Fruit fly (Drosophila melanogaster) whole organism, larva: ENCODE measurements around the gene CG32645.

Experiments
- noc ChIP-seq: fragments of 200-800 bp; sonication (Bioruptor generic); optimal IDR thresholded peaks from 3 replicates; lab custom pipeline; 2019; ENCODE audit warnings: missing biosample characterization, mild to moderate bottlenecking, missing genetic modification characterization, moderate library complexity

Gene CG32645

dm6 chrX:13113863-13114407, 25.1 kb upstream of the CG32645 start:
- TF ChIP-seq noc = no peak

dm6 chrX:13114861-13115260, 24.1 kb upstream of the CG32645 start, which contains the start of gene CG42237:
Gene CG42237 (plus strand): TSS chrX:13115131.
- TF ChIP-seq noc = no peak

dm6 chrX:13116438-13117243, 22.4 kb upstream of the CG32645 start:
- no peak for TF ChIP-seq noc

dm6 chrX:13125559-13125958, 13.4 kb upstream of the CG32645 start:
- TF ChIP-seq noc = no peak

- TF ChIP-seq noc = no peak
These were observed 10.8 kb upstream of the CG32645 start for dm6 chrX:13127973-13128749.

- TF ChIP-seq noc = no peak
These were observed 10.2 kb upstream of the CG32645 start, which contains the start of the genes CG32638, CG15717 and MFS10 for dm6 chrX:13128750-13129152. Gene CG32638 (minus strand): TSS chrX:13128794. Gene CG15717 (plus strand): TSS chrX:13128952. Gene MFS10 (plus strand): TSS chrX:13129018.

- TF ChIP-seq noc = peak; percentile 63
These were observed 8.7 kb upstream of the CG32645 start for dm6 chrX:13130175-13130822.

dm6 chrX:13131063-13131773, 7.8 kb upstream of the CG32645 start:
- TF ChIP-seq noc = peak; percentile 99

- TF ChIP-seq noc = no peak
These were observed 4.2 kb upstream of the CG32645 start for dm6 chrX:13134811-13135210.

- peak; percentile 13 for TF ChIP-seq noc
These were observed 3.3 kb upstream of the CG32645 start for dm6 chrX:13135702-13136101.

- TF ChIP-seq noc = no peak
These were observed 1.9 kb upstream of the CG32645 start for dm6 chrX:13136939-13137697.

dm6 chrX:13143100-13143499, 4.1 kb downstream of the CG32645 start:
- no peak for TF ChIP-seq noc

- TF ChIP-seq noc = no peak
These were observed 6.9 kb downstream of the CG32645 start for dm6 chrX:13145858-13146257.

dm6 chrX:13149083-13149482, 10.1 kb downstream of the CG32645 start:
- no peak for TF ChIP-seq noc

dm6 chrX:13154783-13155182, 15.8 kb downstream of the CG32645 start, which contains the start of the genes CG4318 and CG4332:
Gene CG4318 (minus strand): TSS chrX:13154924.
Gene CG4332 (plus strand): TSS chrX:13155038.
- TF ChIP-seq noc = no peak
